Fruit fly (Drosophila melanogaster) whole organism, wandering third instar larva: Measurements from ENCODE around the gene TotA.

Experiments used
- Abd-B ChIP-seq: fragments of >200 bp; optimal IDR thresholded peaks from 2 replicates; lab custom pipeline; 2017; ENCODE audit warnings: missing biosample characterization, missing genetic modification characterization
- CG32264 ChIP-seq: fragments of 200-800 bp; sonication (Bioruptor generic); optimal IDR thresholded peaks from 2 replicates; lab custom pipeline; 2016; ENCODE audit warnings: missing biosample characterization, missing genetic modification characterization
- CG9705 ChIP-seq: fragments of 200-800 bp; sonication (Bioruptor generic); optimal IDR thresholded peaks from 2 replicates; lab custom pipeline; 2018; ENCODE audit warnings: missing biosample characterization, mild to moderate bottlenecking, missing genetic modification characterization
- CrebA ChIP-seq: fragments of 200-800 bp; sonication (Bioruptor generic); optimal IDR thresholded peaks from 2 replicates; lab custom pipeline; 2016; ENCODE audit warnings: missing biosample characterization, mild to moderate bottlenecking, missing genetic modification characterization, borderline replicate concordance
- Dfd ChIP-seq: fragments of >200 bp; optimal IDR thresholded peaks from 2 replicates; lab custom pipeline; 2017; ENCODE audit warnings: missing biosample characterization, missing genetic modification characterization
- Dif ChIP-seq: fragments of 200-275, 200-300 bp; sonication (Bioruptor generic); optimal IDR thresholded peaks from 2 replicates; lab custom pipeline; 2018; ENCODE audit warnings: missing biosample characterization, missing genetic modification characterization; ENCODE audit not compliant: partially characterized antibody
- GATAd ChIP-seq: sonication (Bioruptor generic); optimal IDR thresholded peaks from 2 replicates; lab custom pipeline; 2016; ENCODE audit warnings: missing biosample characterization, missing genetic modification characterization
- HLH106 ChIP-seq: fragments of 200-800 bp; optimal IDR thresholded peaks from 3 replicates; lab custom pipeline; 2019; ENCODE audit warnings: missing biosample characterization, mild to moderate bottlenecking, missing genetic modification characterization, moderate library complexity
- Hnf4 ChIP-seq: fragments of 200-800 bp; sonication (Bioruptor generic); optimal IDR thresholded peaks from 2 replicates; lab custom pipeline; 2016; ENCODE audit warnings: missing biosample characterization, mild to moderate bottlenecking, missing genetic modification characterization
- Hr78 ChIP-seq: fragments of >200 bp; optimal IDR thresholded peaks from 2 replicates; lab custom pipeline; 2017; ENCODE audit warnings: missing biosample characterization, missing genetic modification characterization
- Hr83 ChIP-seq: fragments of 200-300 bp; sonication (Bioruptor generic); optimal IDR thresholded peaks from 2 replicates; lab custom pipeline; 2016; ENCODE audit warnings: missing biosample characterization, mild to moderate bottlenecking, missing genetic modification characterization, moderate library complexity; ENCODE audit not compliant: poor library complexity, severe bottlenecking
- Jra ChIP-seq: sonication (Bioruptor generic); optimal IDR thresholded peaks from 2 replicates; lab custom pipeline; 2016; ENCODE audit warnings: missing biosample characterization, missing genetic modification characterization
- Mio ChIP-seq: sonication (Bioruptor generic); optimal IDR thresholded peaks from 2 replicates; lab custom pipeline; 2016; ENCODE audit warnings: missing biosample characterization, missing genetic modification characterization
- Myc ChIP-seq: fragments of >200 bp; optimal IDR thresholded peaks from 2 replicates; lab custom pipeline; 2017
- OdsH ChIP-seq: fragments of 200-800 bp; sonication (Bioruptor generic); optimal IDR thresholded peaks from 2 replicates; lab custom pipeline; 2016; ENCODE audit warnings: missing biosample characterization, mild to moderate bottlenecking, missing genetic modification characterization
- Sp1 ChIP-seq: fragments of 200-800 bp; sonication (Bioruptor generic); optimal IDR thresholded peaks from 3 replicates; lab custom pipeline; 2019; ENCODE audit warnings: missing biosample characterization, mild to moderate bottlenecking, missing genetic modification characterization, moderate library complexity
- Vsx2 ChIP-seq: fragments of 200-300, 225-300 bp; sonication (Bioruptor generic); optimal IDR thresholded peaks from 2 replicates; lab custom pipeline; 2018; ENCODE audit warnings: missing biosample characterization, missing genetic modification characterization; ENCODE audit not compliant: partially characterized antibody
- br ChIP-seq: fragments of 200-800 bp; sonication (Bioruptor generic); optimal IDR thresholded peaks from 2 replicates; lab custom pipeline; 2016; ENCODE audit warnings: missing biosample characterization, missing genetic modification characterization
- brk ChIP-seq: fragments of 200-800 bp; sonication (Bioruptor generic); optimal IDR thresholded peaks from 2 replicates; lab custom pipeline; 2016; ENCODE audit warnings: missing biosample characterization, mild to moderate bottlenecking, missing genetic modification characterization
- dl ChIP-seq, 2 experiments: fragments of 175-275, 200-275 bp in 1 of 2; fragments of 200-275 bp in 1 of 2; sonication (Bioruptor generic); optimal IDR thresholded peaks; lab custom pipeline; 2018; ENCODE audit warnings: mild to moderate bottlenecking in 2 of 2, missing biosample characterization in 2 of 2, missing genetic modification characterization in 2 of 2, moderate library complexity in 2 of 2; ENCODE audit not compliant: partially characterized antibody in 2 of 2, insufficient read depth in 1 of 2
- dmrt93B ChIP-seq: fragments of 200-800 bp; sonication (Bioruptor generic); optimal IDR thresholded peaks from 2 replicates; lab custom pipeline; 2018; ENCODE audit warnings: missing biosample characterization, mild to moderate bottlenecking, missing genetic modification characterization
- dsf ChIP-seq: sonication (Bioruptor generic); optimal IDR thresholded peaks from 2 replicates; lab custom pipeline; 2016; ENCODE audit warnings: missing biosample characterization, missing genetic modification characterization, borderline replicate concordance
- ey ChIP-seq: fragments of 200-800 bp; sonication (Bioruptor generic); optimal IDR thresholded peaks from 2 replicates; lab custom pipeline; 2016; ENCODE audit warnings: missing biosample characterization, missing genetic modification characterization
- foxo ChIP-seq, 2 experiments: fragments of 200-800 bp; sonication (Bioruptor generic); optimal IDR thresholded peaks; 2 replicates in 1 of 2; 3 replicates in 1 of 2; lab custom pipeline; 2016 to 2017; ENCODE audit warnings: missing biosample characterization in 2 of 2, missing genetic modification characterization in 2 of 2
- fru ChIP-seq: fragments of 200-800 bp; sonication (Bioruptor generic); optimal IDR thresholded peaks from 3 replicates; lab custom pipeline; 2016; ENCODE audit warnings: missing biosample characterization, mild to moderate bottlenecking, missing genetic modification characterization
- h ChIP-seq: fragments of 200-800 bp; sonication (Bioruptor generic); optimal IDR thresholded peaks from 3 replicates; lab custom pipeline; 2016; ENCODE audit warnings: missing biosample characterization, mild to moderate bottlenecking, missing genetic modification characterization
- jim ChIP-seq: fragments of 175-275, 200-325 bp; sonication (Bioruptor generic); optimal IDR thresholded peaks from 2 replicates; lab custom pipeline; 2016; ENCODE audit warnings: missing biosample characterization, mild to moderate bottlenecking, missing genetic modification characterization
- lola ChIP-seq: fragments of >200 bp; optimal IDR thresholded peaks from 2 replicates; lab custom pipeline; 2017; ENCODE audit warnings: missing biosample characterization, missing genetic modification characterization
- psq ChIP-seq: fragments of 200-800 bp; sonication (Bioruptor generic); optimal IDR thresholded peaks from 3 replicates; lab custom pipeline; 2017; ENCODE audit warnings: missing biosample characterization, mild to moderate bottlenecking, missing genetic modification characterization, moderate library complexity
- rgr ChIP-seq: fragments of 200-800 bp; sonication (Bioruptor generic); optimal IDR thresholded peaks from 3 replicates; lab custom pipeline; 2016; ENCODE audit warnings: missing biosample characterization, mild to moderate bottlenecking, missing genetic modification characterization
- sage ChIP-seq: fragments of 200-800 bp; sonication (Bioruptor generic); optimal IDR thresholded peaks from 2 replicates; lab custom pipeline; 2016; ENCODE audit warnings: missing biosample characterization, mild to moderate bottlenecking, missing genetic modification characterization
- sv ChIP-seq: fragments of 200-800 bp; sonication (Bioruptor generic); optimal IDR thresholded peaks from 3 replicates; lab custom pipeline; 2016; ENCODE audit warnings: missing biosample characterization, missing genetic modification characterization
- usp ChIP-seq: fragments of >200 bp; optimal IDR thresholded peaks from 2 replicates; lab custom pipeline; 2017; ENCODE audit warnings: missing biosample characterization, missing genetic modification characterization
- woc ChIP-seq: sonication (Bioruptor generic); optimal IDR thresholded peaks from 2 replicates; lab custom pipeline; 2016; ENCODE audit warnings: missing biosample characterization, mild to moderate bottlenecking, missing genetic modification characterization

Gene TotA

dm6 chr3R:20859845-20860244 lies 11.0 kb upstream of the TotA start, which contains the start of gene Ir93a:
TSS of gene Ir93a (minus strand) at chr3R:20859945.
- TF ChIP-seq CG32264, result no peak
- TF ChIP-seq h (GFP tag; lab: Kevin White, UChicago), result no peak
- TF ChIP-seq Hnf4 (GFP tag; lab: Kevin White, UChicago), result no peak
- TF ChIP-seq dsf (GFP tag; lab: Kevin White, UChicago), result no peak
- TF ChIP-seq Abd-B, result no peak
- TF ChIP-seq Myc (lab: Kevin White, UChicago), result no peak
- TF ChIP-seq ey, result no peak
- TF ChIP-seq psq (GFP tag; lab: Kevin White, UChicago), result no peak
- TF ChIP-seq GATAd, result no peak
- TF ChIP-seq OdsH (GFP tag; lab: Kevin White, UChicago), result no peak
- no peak for TF ChIP-seq foxo (GFP tag; optimal IDR thresholded peaks at IDR 0.05; lab: Kevin White, UChicago)
- no peak for TF ChIP-seq jim (GFP tag; lab: Kevin White, UChicago)
- no peak for TF ChIP-seq Hr78 (GFP tag; lab: Kevin White, UChicago)
- TF ChIP-seq Dfd (GFP tag; lab: Kevin White, UChicago), result no peak
- no peak for TF ChIP-seq dl (GFP tag; optimal IDR thresholded peaks at IDR 0.05; lab: Kevin White, UChicago; ENCODE audit: insufficient read depth in 1 of 2, partially characterized antibody in 2 of 2)
- TF ChIP-seq rgr, result no peak

- TF ChIP-seq ey (no peak), Jra (GFP tag; lab: Kevin White, UChicago) (no peak), CrebA (GFP tag; lab: Kevin White, UChicago) (no peak), Vsx2 (GFP tag; lab: Kevin White, UChicago) (no peak), GATAd (no peak), Dif (GFP tag; lab: Kevin White, UChicago) (no peak), psq (GFP tag; lab: Kevin White, UChicago) (no peak), foxo (GFP tag; optimal IDR thresholded peaks at IDR 0.05; lab: Kevin White, UChicago) (no peak), lola (GFP tag; lab: Kevin White, UChicago) (no peak)
These were observed 4.6 kb upstream of the TotA start, which contains the start of gene KaiR1D for dm6 chr3R:20866204-20866603. TSS of gene KaiR1D (minus strand) at chr3R:20866231.

- TF ChIP-seq sage (GFP tag; lab: Kevin White, UChicago), result no peak
- no peak for TF ChIP-seq dl (GFP tag; optimal IDR thresholded peaks at IDR 0.05; lab: Kevin White, UChicago; ENCODE audit: insufficient read depth in 1 of 2, partially characterized antibody in 2 of 2)
- no peak for TF ChIP-seq ey
- TF ChIP-seq brk (GFP tag; lab: Kevin White, UChicago), result no peak
- no peak for TF ChIP-seq lola (GFP tag; lab: Kevin White, UChicago)
- TF ChIP-seq Hr78 (GFP tag; lab: Kevin White, UChicago), result no peak
These were observed 1.9 kb downstream of the TotA start, which contains the start of gene TotC for dm6 chr3R:20872688-20873087. TSS of gene TotC (plus strand) at chr3R:20872988.

- no peak for TF ChIP-seq psq (GFP tag; lab: Kevin White, UChicago)
- no peak for TF ChIP-seq woc (GFP tag; lab: Kevin White, UChicago)
- no peak for TF ChIP-seq dmrt93B (GFP tag; lab: Kevin White, UChicago)
- TF ChIP-seq Sp1 (GFP tag; lab: Kevin White, UChicago), result no peak
- no peak for TF ChIP-seq dsf (GFP tag; lab: Kevin White, UChicago)
- no peak for TF ChIP-seq foxo (GFP tag; optimal IDR thresholded peaks at IDR 0.05; lab: Kevin White, UChicago)
- no peak for TF ChIP-seq h (GFP tag; lab: Kevin White, UChicago)
- TF ChIP-seq fru (GFP tag; lab: Kevin White, UChicago), result no peak
- no peak for TF ChIP-seq Jra (GFP tag; lab: Kevin White, UChicago)
- no peak for TF ChIP-seq Dif (GFP tag; lab: Kevin White, UChicago)
- TF ChIP-seq Myc (lab: Kevin White, UChicago), result no peak
- no peak for TF ChIP-seq HLH106 (tag; lab: Kevin White, UChicago)
- TF ChIP-seq Mio (GFP tag; lab: Kevin White, UChicago), result no peak
These were observed 2.8 kb downstream of the TotA start, which contains the start of gene TotB for dm6 chr3R:20873638-20874037. TSS of gene TotB (plus strand) at chr3R:20873938.

- TF ChIP-seq rgr, result no peak
- no peak for TF ChIP-seq Dif (GFP tag; lab: Kevin White, UChicago)
- TF ChIP-seq Hr78 (GFP tag; lab: Kevin White, UChicago), result no peak
- TF ChIP-seq Hnf4 (GFP tag; lab: Kevin White, UChicago), result no peak
- no peak for TF ChIP-seq usp
- TF ChIP-seq br, result no peak
- TF ChIP-seq sv (GFP tag; lab: Kevin White, UChicago), result no peak
- TF ChIP-seq Hr83 (GFP tag; lab: Kevin White, UChicago), result no peak
- no peak for TF ChIP-seq sage (GFP tag; lab: Kevin White, UChicago)
- TF ChIP-seq HLH106 (tag; lab: Kevin White, UChicago), result no peak
- TF ChIP-seq Myc (lab: Kevin White, UChicago), result no peak
- no peak for TF ChIP-seq foxo (GFP tag; optimal IDR thresholded peaks at IDR 0.05; lab: Kevin White, UChicago)
- no peak for TF ChIP-seq CG32264
- no peak for TF ChIP-seq CG9705 (GFP tag; lab: Kevin White, UChicago)
- no peak for TF ChIP-seq woc (GFP tag; lab: Kevin White, UChicago)
These were observed 5.8 kb downstream of the TotA start for dm6 chr3R:20876680-20877079.
